Fruit fly (Drosophila melanogaster): ENCODE data around the gene mtd.

mtd gene

DNA sequence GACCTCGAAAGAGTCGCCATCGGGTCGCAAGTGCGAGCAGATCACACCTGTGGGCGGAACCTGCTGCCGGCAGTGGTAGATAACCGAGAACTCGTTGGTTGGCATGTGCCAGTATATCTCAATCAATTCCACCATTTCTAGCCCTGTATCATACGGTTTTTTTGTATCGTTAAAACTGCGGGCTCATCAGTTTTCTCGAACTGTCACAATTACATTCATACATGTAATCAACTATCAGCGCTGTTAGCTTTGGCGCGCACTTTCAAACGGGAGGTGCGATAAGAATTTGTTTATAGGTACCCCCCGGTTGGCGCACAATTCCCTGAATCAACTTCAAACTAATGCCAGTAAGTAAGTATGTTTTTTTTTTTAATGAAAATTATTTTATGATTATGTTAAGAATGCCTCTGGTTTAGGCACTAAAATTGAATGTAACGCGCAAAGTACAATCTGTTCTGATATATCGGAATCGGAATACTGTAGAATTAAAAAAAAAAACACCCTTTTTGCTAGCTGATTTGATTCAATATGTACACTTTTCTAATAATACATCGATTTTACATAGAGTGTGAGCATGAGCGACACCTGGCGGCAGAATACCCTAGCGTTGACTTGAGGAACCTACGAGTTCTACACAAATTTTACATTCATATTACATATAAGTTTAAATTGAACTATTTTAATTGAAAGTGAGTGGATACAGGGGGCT, 51.5 kb downstream of the mtd start (continued):
- peak; percentile 48 for TF ChIP-seq Dek (tag; optimal IDR thresholded peaks at IDR 0.05)
- no peak for TF ChIP-seq Tbp (GFP tag; optimal IDR thresholded peaks at IDR 0.05)
- TF ChIP-seq GATAe (GFP tag; conservative IDR thresholded peaks at IDR 0.05): no peak
- TF ChIP-seq CG3407 (GFP tag; optimal IDR thresholded peaks at IDR 0.05): peak; percentile 27
- peak; percentile 36 for TF ChIP-seq CG8290 (GFP tag; optimal IDR thresholded peaks at IDR 0.05)
- peak in 1 of 2 experiments; percentile 79 for TF ChIP-seq CG8290 (tag; optimal IDR thresholded peaks at IDR 0.05)
- TF ChIP-seq CG9876 (GFP tag; optimal IDR thresholded peaks at IDR 0.05): peak; percentile 54
- TF ChIP-seq CG10979 (tag; optimal IDR thresholded peaks at IDR 0.05): peak; percentile 2
- TF ChIP-seq NC2α (GFP tag; optimal IDR thresholded peaks at IDR 0.05): peak; percentile 11
- TF ChIP-seq eve (GFP tag; optimal IDR thresholded peaks at IDR 0.05): peak in 1 of 2 experiments; percentile 76
- no peak for TF ChIP-seq sna (GFP tag; IDR thresholded peaks at IDR 0.05; ENCODE audit: partially characterized antibody)
- TF ChIP-seq Sox102F (GFP tag; optimal IDR thresholded peaks at IDR 0.05): peak; percentile 60
- TF ChIP-seq tna (GFP tag; IDR thresholded peaks at IDR 0.05; ENCODE audit: partially characterized antibody): no peak
- peak; percentile 82 for TF ChIP-seq sisA (GFP tag; IDR thresholded peaks at IDR 0.05)
- no peak for TF ChIP-seq wor (GFP tag; IDR thresholded peaks at IDR 0.05)
- peak; percentile 27 for TF ChIP-seq CG17385 (GFP tag; optimal IDR thresholded peaks at IDR 0.05)
- TF ChIP-seq Vsx1 (GFP tag; optimal IDR thresholded peaks at IDR 0.05): no peak
- no peak for TF ChIP-seq YL-1 (GFP tag; optimal IDR thresholded peaks at IDR 0.05)
- no peak for TF ChIP-seq C15 (GFP tag; IDR thresholded peaks at IDR 0.05)
- no peak for TF ChIP-seq ems (GFP tag; optimal IDR thresholded peaks at IDR 0.05)
- TF ChIP-seq emc (GFP tag; optimal IDR thresholded peaks at IDR 0.05): no peak
- peak; percentile 46 for TF ChIP-seq PHDP (tag; optimal IDR thresholded peaks at IDR 0.05)
- TF ChIP-seq maf-S (GFP tag; optimal IDR thresholded peaks at IDR 0.05): peak; percentile 64
- TF ChIP-seq Opbp (GFP tag; IDR thresholded peaks at IDR 0.05; ENCODE audit: partially characterized antibody): peak; percentile 65; the same call in 1 of the 3 replicates
- no peak for TF ChIP-seq unc-4 (GFP tag; IDR thresholded peaks at IDR 0.05; ENCODE audit: partially characterized antibody)
- peak; percentile 19 for TF ChIP-seq ERR (GFP tag; optimal IDR thresholded peaks at IDR 0.05)
- TF ChIP-seq CG9727 (GFP tag; optimal IDR thresholded peaks at IDR 0.05): peak; percentile 25
- peak; percentile 41; the same call in 1 of the 2 replicates for TF ChIP-seq CG10959 (GFP tag; IDR thresholded peaks at IDR 0.05)
- peak; percentile 29 for TF ChIP-seq kay (GFP tag; optimal IDR thresholded peaks at IDR 0.05)
- TF ChIP-seq MTF-1 (GFP tag; optimal IDR thresholded peaks at IDR 0.05; ENCODE audit: borderline replicate concordance): peak; percentile 13
- TF ChIP-seq Med (GFP tag): peak; percentile 95
- peak; percentile 53 for TF ChIP-seq CG14441 (GFP tag; IDR thresholded peaks at IDR 0.05)
- TF ChIP-seq tx (GFP tag; optimal IDR thresholded peaks at IDR 0.05): peak; percentile 42
- peak; percentile 38 for TF ChIP-seq shn (GFP tag; optimal IDR thresholded peaks at IDR 0.05)
- no peak for TF ChIP-seq CG30020 (tag; optimal IDR thresholded peaks at IDR 0.05)
- no peak for TF ChIP-seq CG32767 (GFP tag; IDR thresholded peaks at IDR 0.05)
- TF ChIP-seq bab2 (GFP tag; optimal IDR thresholded peaks at IDR 0.05): peak; percentile 64
- peak; percentile 60; the same call in 2 of the 3 replicates for TF ChIP-seq H15 (GFP tag; IDR thresholded peaks at IDR 0.05)
- no peak for TF ChIP-seq CG11398 (GFP tag; optimal IDR thresholded peaks at IDR 0.05)
- TF ChIP-seq CG18011 (GFP tag; optimal IDR thresholded peaks at IDR 0.05): no peak
- TF ChIP-seq nerfin-1 (tag; optimal IDR thresholded peaks at IDR 0.05): no peak
- peak; percentile 66 for TF ChIP-seq pum (GFP tag; optimal IDR thresholded peaks at IDR 0.05)
- no peak for TF ChIP-seq CG17612 (GFP tag; IDR thresholded peaks at IDR 0.05)
- TF ChIP-seq CG9609 (GFP tag; optimal IDR thresholded peaks at IDR 0.05): peak; percentile 29
- TF ChIP-seq CG3281 (GFP tag; optimal IDR thresholded peaks at IDR 0.05): peak; percentile 3
- TF ChIP-seq otp (GFP tag; IDR thresholded peaks at IDR 0.05): peak; percentile 65; the same call in 1 of the 3 replicates
- no peak for TF ChIP-seq CG4360 (GFP tag; IDR thresholded peaks at IDR 0.05)
- TF ChIP-seq ac (GFP tag; optimal IDR thresholded peaks at IDR 0.05): no peak
- TF ChIP-seq Kr (GFP tag; optimal IDR thresholded peaks at IDR 0.05): no peak
- peak; percentile 37 for TF ChIP-seq Mad (GFP tag; optimal IDR thresholded peaks at IDR 0.05)

Data from whole organism, embryonic.